Fruit fly (Drosophila melanogaster) whole organism, pupa: Measurements from ENCODE around the gene plum.

Experiments
- CG10348 ChIP-seq: fragments of 200-800 bp; sonication (Bioruptor generic); IDR thresholded peaks from 2 replicates; pipeline ENCODE4 v1.3.6; 2022; ENCODE audit warnings: missing biosample characterization, missing genetic modification characterization
- CG14655 ChIP-seq: fragments of 200-800 bp; sonication (Bioruptor generic); optimal IDR thresholded peaks from 3 replicates; lab custom pipeline; 2017; ENCODE audit warnings: mild to moderate bottlenecking, missing biosample characterization, missing genetic modification reagents, missing genetic modification characterization
- CG15710 ChIP-seq: fragments of 200-800 bp; sonication (Bioruptor generic); optimal IDR thresholded peaks from 2 replicates; lab custom pipeline; 2018; ENCODE audit warnings: missing biosample characterization, mild to moderate bottlenecking, missing genetic modification characterization, moderate library complexity
- CG17806 ChIP-seq: fragments of 200-800 bp; sonication (Bioruptor generic); optimal IDR thresholded peaks from 2 replicates; lab custom pipeline; 2018; ENCODE audit warnings: missing biosample characterization, mild to moderate bottlenecking, missing genetic modification characterization, moderate library complexity
- CG4496 ChIP-seq: fragments of 200-800 bp; sonication (Bioruptor generic); IDR thresholded peaks from 3 replicates; pipeline ENCODE4 v1.3.6; 2022; ENCODE audit warnings: missing biosample characterization, missing genetic modification characterization
- CG8159 ChIP-seq: fragments of 200-800 bp; sonication (Bioruptor generic); optimal IDR thresholded peaks from 3 replicates; lab custom pipeline; 2018; ENCODE audit warnings: missing biosample characterization, mild to moderate bottlenecking, missing genetic modification characterization, moderate library complexity
- CG8301 ChIP-seq: fragments of 200-800 bp; sonication (Bioruptor generic); optimal IDR thresholded peaks from 2 replicates; lab custom pipeline; 2018; ENCODE audit warnings: missing biosample characterization, mild to moderate bottlenecking, missing genetic modification characterization
- D1 ChIP-seq: fragments of 200-800 bp; sonication (Bioruptor generic); optimal IDR thresholded peaks from 2 replicates; lab custom pipeline; 2018; ENCODE audit warnings: missing biosample characterization, mild to moderate bottlenecking, missing genetic modification characterization, moderate library complexity
- Pif1A ChIP-seq: fragments of 200-800 bp; sonication (Bioruptor generic); optimal IDR thresholded peaks from 3 replicates; lab custom pipeline; 2016; ENCODE audit warnings: missing biosample characterization, missing genetic modification characterization
- Pif1B ChIP-seq: fragments of 200-800 bp; sonication (Bioruptor generic); optimal IDR thresholded peaks from 3 replicates; lab custom pipeline; 2016; ENCODE audit warnings: missing biosample characterization, missing genetic modification characterization
- Snoo ChIP-seq: fragments of 200-800 bp; sonication (Bioruptor generic); optimal IDR thresholded peaks from 3 replicates; lab custom pipeline; 2017; ENCODE audit warnings: missing biosample characterization, mild to moderate bottlenecking, missing genetic modification characterization, inconsistent platforms
- fd96Ca ChIP-seq: fragments of 200-800 bp; sonication (Bioruptor generic); IDR thresholded peaks from 3 replicates; pipeline ENCODE4 v1.3.6; 2022; ENCODE audit warnings: missing biosample characterization, missing genetic modification characterization
- rn ChIP-seq: fragments of 200-800 bp; sonication (Bioruptor generic); IDR thresholded peaks from 2 replicates; pipeline ENCODE4 v1.3.6; 2022; ENCODE audit warnings: missing biosample characterization, missing genetic modification characterization

DNA sequence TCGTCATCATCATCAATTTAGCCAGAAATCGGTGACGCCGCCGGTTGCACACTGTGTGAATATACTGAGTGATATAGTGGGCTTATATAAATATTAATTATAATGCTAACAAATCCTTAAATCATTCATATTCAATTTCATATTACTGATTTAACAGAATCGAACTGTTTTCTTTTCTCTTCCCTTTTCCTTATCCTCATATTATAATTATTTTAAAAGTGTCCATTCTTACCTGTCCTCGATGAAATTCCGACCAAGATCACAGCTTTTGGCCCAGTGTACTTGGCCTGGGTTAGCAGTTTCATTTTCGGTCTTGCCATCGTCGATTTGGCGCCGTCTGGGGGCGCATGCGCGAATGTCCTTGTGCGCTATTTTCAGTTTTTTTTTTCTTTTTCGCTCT is 102.0 kb downstream of the plum start:
- no peak for TF ChIP-seq Pif1A (GFP tag; lab: Kevin White, UChicago)
- TF ChIP-seq CG8301 (tag; lab: Kevin White, UChicago) = peak; percentile 19
- no peak for TF ChIP-seq CG10348 (GFP tag; lab: Robert Waterston, UW)
- no peak for TF ChIP-seq Snoo (tag; lab: Kevin White, UChicago)
- no peak for TF ChIP-seq fd96Ca
- TF ChIP-seq CG15710 (tag; lab: Kevin White, UChicago) = peak; percentile 14
- TF ChIP-seq D1 = no peak
- peak; percentile 28 for TF ChIP-seq CG14655 (GFP tag; lab: Kevin White, UChicago)
- TF ChIP-seq Pif1B (GFP tag; lab: Kevin White, UChicago) = no peak
- TF ChIP-seq CG17806 (tag; lab: Kevin White, UChicago) = peak; percentile 5
- TF ChIP-seq CG4496 (GFP tag; lab: Robert Waterston, UW) = no peak; the same call in 2 of the 3 replicates
- TF ChIP-seq rn (GFP tag; lab: Robert Waterston, UW) = no peak
- TF ChIP-seq CG8159 = peak; percentile 37
